Fruit fly (Drosophila melanogaster): Measurements from ENCODE around the gene Sfp24Ba.

The Sfp24Ba gene

DNA sequence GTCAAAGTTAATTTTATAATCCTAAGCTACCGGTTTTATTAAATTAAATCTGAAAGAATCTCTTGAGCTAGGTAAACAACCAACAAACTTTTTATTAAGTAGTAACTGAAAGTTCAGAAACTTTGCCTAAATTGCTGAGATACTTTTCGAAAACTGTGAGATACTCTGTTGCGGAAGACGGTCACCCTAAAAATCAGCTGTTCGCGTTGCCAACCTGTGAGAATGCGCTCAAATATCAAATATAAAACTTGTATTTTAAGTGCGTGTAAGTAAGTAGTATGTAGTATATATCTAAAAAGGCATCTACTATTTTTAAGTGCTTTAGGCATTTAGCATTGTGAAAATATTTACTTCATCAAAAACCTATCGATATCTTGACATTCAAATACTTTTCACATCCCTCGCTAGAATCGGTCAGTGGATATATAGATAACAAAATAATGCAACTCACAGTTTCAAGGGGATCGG lies 44.6 kb upstream of the Sfp24Ba start, which contains the start of the genes CG31955 and CG2818 (continued):
- TF ChIP-seq Elba2 (GFP tag; optimal IDR thresholded peaks at IDR 0.05) (no peak), CG14667 (GFP tag; IDR thresholded peaks at IDR 0.05) (no peak), Dfd (GFP tag; optimal IDR thresholded peaks at IDR 0.05) (no peak), Doc3 (GFP tag; IDR thresholded peaks at IDR 0.05; ENCODE audit: partially characterized antibody) (peak; percentile 68), CG4854 (GFP tag; optimal IDR thresholded peaks at IDR 0.05) (peak; percentile 82), CG17186 (GFP tag; optimal IDR thresholded peaks at IDR 0.05) (peak; percentile 82), ap (GFP tag; IDR thresholded peaks at IDR 0.05) (no peak), Hsf (GFP tag; optimal IDR thresholded peaks at IDR 0.05) (peak; percentile 42), CG7745 (tag; optimal IDR thresholded peaks at IDR 0.05) (no peak), CG31224 (GFP tag; IDR thresholded peaks at IDR 0.05) (no peak), CG30403 (GFP tag; optimal IDR thresholded peaks at IDR 0.05) (no peak), sd (tag; optimal IDR thresholded peaks at IDR 0.05) (peak; percentile 51), CG10366 (GFP tag; IDR thresholded peaks at IDR 0.05) (no peak), kay (GFP tag; optimal IDR thresholded peaks at IDR 0.05) (peak; percentile 50), Meics (GFP tag; optimal IDR thresholded peaks at IDR 0.05) (peak; percentile 9), D (optimal IDR thresholded peaks at IDR 0.05) (no peak), D (GFP tag; optimal IDR thresholded peaks at IDR 0.05) (no peak), Xbp1 (GFP tag; optimal IDR thresholded peaks at IDR 0.05) (peak; percentile 18), CG2889 (GFP tag; IDR thresholded peaks at IDR 0.05) (no peak), CG10267 (tag; optimal IDR thresholded peaks at IDR 0.05) (peak; percentile 18), pho (GFP tag; optimal IDR thresholded peaks at IDR 0.05) (no peak), HLHmδ (GFP tag; optimal IDR thresholded peaks at IDR 0.05) (no peak), Nf-YB (GFP tag; optimal IDR thresholded peaks at IDR 0.05) (no peak), aop (GFP tag; IDR thresholded peaks at IDR 0.05) (no peak), CG8290 (GFP tag; optimal IDR thresholded peaks at IDR 0.05) (no peak), CG8290 (tag; optimal IDR thresholded peaks at IDR 0.05) (peak in 1 of 2 experiments; percentile 59), BEAF-32 (GFP tag; optimal IDR thresholded peaks at IDR 0.05) (peak; percentile 80), Trl (optimal IDR thresholded peaks at IDR 0.05) (no peak), Trl (GFP tag; optimal IDR thresholded peaks at IDR 0.05) (no peak), CG11723 (GFP tag; optimal IDR thresholded peaks at IDR 0.05) (peak; percentile 1), jing (GFP tag; optimal IDR thresholded peaks at IDR 0.05) (no peak), mam (GFP tag; optimal IDR thresholded peaks at IDR 0.05) (no peak), eve (GFP tag; optimal IDR thresholded peaks at IDR 0.05) (no peak), Deaf1 (tag; optimal IDR thresholded peaks at IDR 0.05) (no peak), CG33557 (GFP tag; optimal IDR thresholded peaks at IDR 0.05) (no peak), hkb (optimal IDR thresholded peaks at IDR 0.05) (no peak), hkb (GFP tag; IDR thresholded peaks at IDR 0.05) (no peak), dpn (GFP tag; optimal IDR thresholded peaks at IDR 0.05) (peak in 1 of 2 experiments; percentile 14), fd96Cb (tag; optimal IDR thresholded peaks at IDR 0.05) (no peak), prd (optimal IDR thresholded peaks at IDR 0.05) (no peak), prd (GFP tag; IDR thresholded peaks at IDR 0.05) (no peak; the same call in 2 of the 3 replicates), CG17361 (GFP tag; IDR thresholded peaks at IDR 0.05) (peak; percentile 38; the same call in 1 of the 3 replicates), lmd (GFP tag; IDR thresholded peaks at IDR 0.05) (no peak), Sry-δ (GFP tag; optimal IDR thresholded peaks at IDR 0.05) (peak; percentile 86), so (GFP tag; IDR thresholded peaks at IDR 0.05) (no peak), CG6654 (GFP tag; optimal IDR thresholded peaks at IDR 0.05) (no peak), ci (GFP tag; IDR thresholded peaks at IDR 0.05) (no peak), ems (GFP tag; optimal IDR thresholded peaks at IDR 0.05) (no peak), CG10209 (GFP tag; optimal IDR thresholded peaks at IDR 0.05) (no peak), Atf-2 (GFP tag; optimal IDR thresholded peaks at IDR 0.05) (no peak), HHEX (GFP tag; optimal IDR thresholded peaks at IDR 0.05) (no peak), pnt (GFP tag; optimal IDR thresholded peaks at IDR 0.05) (no peak), Rx (GFP tag; IDR thresholded peaks at IDR 0.05) (no peak), Sin3A (optimal IDR thresholded peaks at IDR 0.05) (peak; percentile 38)
